Worm (Caenorhabditis elegans) whole organism, young adult: ENCODE measurements around the gene sedl-1.

Source experiments
- B0019.2 ChIP-seq: fragments of 200-800 bp; sonication (Bioruptor generic); conservative IDR thresholded peaks from 2 replicates; pipeline ENCODE4 v1.3.6; 2022; ENCODE audit warnings: missing genetic modification reagents, missing genetic modification characterization, missing compliant biosample characterization
- B0336.3 ChIP-seq: fragments of 200-800 bp; sonication (Bioruptor generic); IDR thresholded peaks from 2 replicates; pipeline ENCODE4 v1.3.6; 2022; ENCODE audit warnings: missing genetic modification characterization, missing compliant biosample characterization
- F22D6.2 ChIP-seq: sonication (generic microtip); optimal IDR thresholded peaks from 2 replicates; lab custom pipeline; 2016; ENCODE audit warnings: mild to moderate bottlenecking, missing genetic modification characterization, missing compliant biosample characterization
- F57A8.1 ChIP-seq: fragments of 200-800 bp; sonication (Bioruptor generic); optimal IDR thresholded peaks from 2 replicates; lab custom pipeline; 2018; ENCODE audit warnings: mild to moderate bottlenecking, missing genetic modification characterization, moderate library complexity, missing compliant biosample characterization
- ama-1 ChIP-seq, 3 experiments: fragments of 150-350 bp in 1 of 3; sonication (generic microtip) in 2 of 3; optimal IDR thresholded peaks; 2 replicates each; lab custom pipeline; 2014 to 2018; ENCODE audit warnings: missing biosample characterization in 2 of 3, missing genetic modification characterization in 2 of 3, missing genetic modification reagents in 2 of 3
- athp-1 ChIP-seq: sonication (generic microtip); optimal IDR thresholded peaks from 2 replicates; lab custom pipeline; 2017; ENCODE audit warnings: mild to moderate bottlenecking, missing genetic modification characterization, missing compliant biosample characterization
- bed-1 ChIP-seq: fragments of 200-800 bp; sonication (Bioruptor generic); IDR thresholded peaks from 2 replicates; pipeline ENCODE4 v1.3.6; 2022; ENCODE audit warnings: missing genetic modification reagents, missing genetic modification characterization, missing compliant biosample characterization
- ceh-27 ChIP-seq: fragments of 200-800 bp; sonication (Bioruptor generic); optimal IDR thresholded peaks from 2 replicates; lab custom pipeline; 2018; ENCODE audit warnings: mild to moderate bottlenecking, missing genetic modification characterization, moderate library complexity, missing compliant biosample characterization
- mxl-1 ChIP-seq: sonication (generic microtip); optimal IDR thresholded peaks from 2 replicates; lab custom pipeline; 2016; ENCODE audit warnings: missing genetic modification characterization, missing compliant biosample characterization
- nhr-179 ChIP-seq: sonication (generic microtip); optimal IDR thresholded peaks from 2 replicates; lab custom pipeline; 2016; ENCODE audit warnings: mild to moderate bottlenecking, missing genetic modification characterization, missing compliant biosample characterization
- nhr-80 ChIP-seq: sonication (generic microtip); optimal IDR thresholded peaks from 2 replicates; lab custom pipeline; 2016; ENCODE audit warnings: missing genetic modification characterization, missing compliant biosample characterization
- ztf-26 ChIP-seq: sonication (generic microtip); optimal IDR thresholded peaks from 2 replicates; lab custom pipeline; 2017; ENCODE audit warnings: missing genetic modification characterization, missing compliant biosample characterization

- TF ChIP-seq ama-1 (optimal IDR thresholded peaks at IDR 0.05; lab: Kevin White, UChicago), result no peak
- no peak for TF ChIP-seq ama-1 (GFP tag; optimal IDR thresholded peaks at IDR 0.05; lab: Kevin White, UChicago)
- no peak for TF ChIP-seq bed-1 (GFP tag; lab: Robert Waterston, UW)
- TF ChIP-seq nhr-179 (tag; lab: Kevin White, UChicago), result no peak
- no peak for TF ChIP-seq B0336.3 (GFP tag; lab: Robert Waterston, UW)
- no peak for TF ChIP-seq ceh-27 (GFP tag; lab: Kevin White, UChicago)
- no peak for TF ChIP-seq nhr-80 (tag; lab: Kevin White, UChicago)
- TF ChIP-seq mxl-1 (tag; lab: Kevin White, UChicago), result no peak
- no peak for TF ChIP-seq ztf-26 (tag; lab: Kevin White, UChicago)
- no peak for TF ChIP-seq B0019.2 (GFP tag; lab: Robert Waterston, UW)
- no peak for TF ChIP-seq F57A8.1 (GFP tag; lab: Kevin White, UChicago)
- TF ChIP-seq athp-1 (tag; lab: Kevin White, UChicago), result no peak
- TF ChIP-seq F22D6.2, result no peak
Measured at ce11 chrX:1468057-1468456, 28.0 kb upstream of the sedl-1 start.
